Worm (Caenorhabditis elegans): ENCODE results near the gene Y52E8A.2.

DNA sequence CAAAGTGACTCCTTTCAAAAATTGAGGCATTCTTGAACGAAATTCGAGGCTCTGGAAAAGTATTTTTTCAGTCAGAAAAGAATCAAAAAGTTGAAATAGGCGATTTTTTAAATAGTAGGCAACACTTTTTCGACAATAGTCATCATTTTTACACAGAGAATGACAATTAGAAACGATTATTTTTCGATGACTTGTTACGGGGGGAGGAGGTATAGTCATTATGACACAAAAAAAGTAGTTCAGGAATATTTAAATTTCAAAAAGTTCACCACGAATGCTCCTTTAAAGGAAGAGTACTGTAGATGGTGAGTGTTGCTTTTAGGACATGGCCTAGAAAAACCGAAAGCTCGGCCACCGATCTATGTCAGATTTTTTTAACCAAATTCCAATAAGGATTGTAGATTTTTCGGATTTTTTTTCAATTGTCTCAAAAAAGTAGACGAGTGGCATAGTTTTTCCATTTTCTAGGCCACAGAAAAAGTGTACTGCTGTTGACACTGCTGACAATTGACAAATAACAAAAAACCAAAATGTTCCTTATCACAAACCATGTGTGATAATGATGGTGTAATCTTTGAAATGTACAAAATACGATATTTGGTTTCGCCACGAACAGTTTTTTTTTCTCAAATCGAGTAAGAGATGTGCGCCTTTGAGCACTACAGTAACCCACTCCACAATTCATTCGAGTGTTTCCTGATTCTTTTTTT lies 13.6 kb upstream of the Y52E8A.2 start, which contains the start of gene Y52E8A.3:
- TF ChIP-seq flt-1 (GFP tag; IDR thresholded peaks at IDR 0.05), result no peak
- TF ChIP-seq tab-1 (GFP tag; IDR thresholded peaks at IDR 0.05), result no peak
- no peak for TF ChIP-seq med-1 (GFP tag; optimal IDR thresholded peaks at IDR 0.05; ENCODE audit: insufficient read depth)
- TF ChIP-seq T22C8.4 (GFP tag; IDR thresholded peaks at IDR 0.05), result no peak
- TF ChIP-seq ztf-29 (GFP tag; IDR thresholded peaks at IDR 0.05), result no peak
- no peak for TF ChIP-seq ref-1 (GFP tag; conservative IDR thresholded peaks at IDR 0.05)
- no peak for TF ChIP-seq ztf-23 (GFP tag; IDR thresholded peaks at IDR 0.05)
- no peak for TF ChIP-seq klf-2 (GFP tag; conservative IDR thresholded peaks at IDR 0.05)
- no peak for TF ChIP-seq cog-1 (tag; optimal IDR thresholded peaks at IDR 0.05)
